Fruit fly (Drosophila melanogaster) whole organism, prepupa: ENCODE results near the gene Sf3b2.

ENCODE experiments used
- CG1621 ChIP-seq: fragments of 200-800 bp; sonication (Bioruptor generic); optimal IDR thresholded peaks from 3 replicates; lab custom pipeline; 2018; ENCODE audit warnings: missing biosample characterization, mild to moderate bottlenecking, missing genetic modification characterization
- CG3919 ChIP-seq: fragments of 200-800 bp; sonication (Bioruptor generic); optimal IDR thresholded peaks from 3 replicates; lab custom pipeline; 2016; ENCODE audit warnings: missing biosample characterization, missing genetic modification characterization
- CG6854 ChIP-seq: fragments of 200-800 bp; sonication (Bioruptor generic); optimal IDR thresholded peaks from 2 replicates; lab custom pipeline; 2017; ENCODE audit warnings: missing biosample characterization, mild to moderate bottlenecking, missing genetic modification characterization
- CG7368 ChIP-seq: fragments of 200-800 bp; sonication (Bioruptor generic); optimal IDR thresholded peaks from 3 replicates; lab custom pipeline; 2016; ENCODE audit warnings: missing biosample characterization, missing genetic modification characterization
- CG8119 ChIP-seq: fragments of 200-800 bp; sonication (Bioruptor generic); IDR thresholded peaks from 3 replicates; pipeline ENCODE4 v1.3.6; 2022; ENCODE audit warnings: missing biosample characterization, missing genetic modification characterization
- Hr39 ChIP-seq: fragments of 200-800 bp; sonication (Bioruptor generic); optimal IDR thresholded peaks from 2 replicates; lab custom pipeline; 2016; ENCODE audit warnings: missing biosample characterization, missing genetic modification characterization
- Lpt ChIP-seq: fragments of 200-800 bp; sonication (Bioruptor generic); optimal IDR thresholded peaks from 3 replicates; lab custom pipeline; 2016; ENCODE audit warnings: missing biosample characterization, missing genetic modification characterization
- OdsH ChIP-seq: fragments of 200-800 bp; sonication (Bioruptor generic); optimal IDR thresholded peaks from 3 replicates; lab custom pipeline; 2016; ENCODE audit warnings: missing biosample characterization, missing genetic modification characterization
- Sox102F ChIP-seq: fragments of 200-800 bp; sonication (Bioruptor generic); optimal IDR thresholded peaks from 2 replicates; lab custom pipeline; 2016; ENCODE audit warnings: missing biosample characterization, mild to moderate bottlenecking, missing genetic modification characterization
- esn ChIP-seq: fragments of 200-800 bp; sonication (Bioruptor generic); optimal IDR thresholded peaks from 2 replicates; lab custom pipeline; 2016; ENCODE audit warnings: missing biosample characterization, mild to moderate bottlenecking, missing genetic modification characterization, moderate library complexity
- net ChIP-seq: fragments of 200-800 bp; sonication (Bioruptor generic); optimal IDR thresholded peaks from 3 replicates; lab custom pipeline; 2016; ENCODE audit warnings: missing biosample characterization, missing genetic modification characterization
- topi ChIP-seq: fragments of 200-800 bp; sonication (Bioruptor generic); optimal IDR thresholded peaks from 3 replicates; lab custom pipeline; 2016; ENCODE audit warnings: missing biosample characterization, missing genetic modification characterization

DNA sequence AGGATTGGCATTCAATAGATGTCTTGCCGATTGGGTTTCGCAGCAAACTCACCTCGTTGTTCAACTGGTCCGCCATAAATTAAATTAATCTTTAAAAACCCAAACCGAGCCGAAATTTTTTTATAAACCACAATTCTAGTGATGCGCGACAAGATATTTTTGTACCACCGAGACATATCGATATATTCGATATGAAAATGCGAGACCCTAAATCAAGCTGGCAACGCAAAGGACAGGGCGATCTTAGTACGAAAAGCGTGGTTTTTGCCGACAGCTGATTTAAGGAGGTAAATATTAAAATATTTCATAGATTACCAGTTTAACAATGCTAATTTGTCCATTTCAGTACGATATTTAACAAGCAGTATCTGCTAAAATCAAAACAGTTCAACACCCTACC is at the start of gene Sf3b2, which contains the start of gene CG17219:
- TF ChIP-seq CG1621 (tag; lab: Kevin White, UChicago) (no peak), OdsH (GFP tag; lab: Kevin White, UChicago) (no peak), CG3919 (GFP tag; lab: Kevin White, UChicago) (no peak), Sox102F (GFP tag; lab: Kevin White, UChicago) (no peak), Hr39 (no peak), CG6854 (no peak), Lpt (no peak), topi (GFP tag; lab: Kevin White, UChicago) (no peak), net (no peak), CG7368 (GFP tag; lab: Kevin White, UChicago) (no peak), esn (GFP tag; lab: Kevin White, UChicago) (peak; percentile 16), CG8119 (GFP tag; lab: Robert Waterston, UW) (no peak)
